Fruit fly (Drosophila melanogaster) whole organism, wandering third instar larva: Measurements from ENCODE around the gene Hph.

ENCODE experiments used
- Abd-B ChIP-seq: fragments of >200 bp; optimal IDR thresholded peaks from 2 replicates; lab custom pipeline; 2017; ENCODE audit warnings: missing biosample characterization, missing genetic modification characterization
- CrebA ChIP-seq: fragments of 200-800 bp; sonication (Bioruptor generic); optimal IDR thresholded peaks from 2 replicates; lab custom pipeline; 2016; ENCODE audit warnings: missing biosample characterization, mild to moderate bottlenecking, missing genetic modification characterization, borderline replicate concordance
- Dif ChIP-seq: fragments of 200-275, 200-300 bp; sonication (Bioruptor generic); optimal IDR thresholded peaks from 2 replicates; lab custom pipeline; 2018; ENCODE audit warnings: missing biosample characterization, missing genetic modification characterization; ENCODE audit not compliant: partially characterized antibody
- Hr78 ChIP-seq: fragments of >200 bp; optimal IDR thresholded peaks from 2 replicates; lab custom pipeline; 2017; ENCODE audit warnings: missing biosample characterization, missing genetic modification characterization
- Vsx2 ChIP-seq: fragments of 200-300, 225-300 bp; sonication (Bioruptor generic); optimal IDR thresholded peaks from 2 replicates; lab custom pipeline; 2018; ENCODE audit warnings: missing biosample characterization, missing genetic modification characterization; ENCODE audit not compliant: partially characterized antibody
- brk ChIP-seq: fragments of 200-800 bp; sonication (Bioruptor generic); optimal IDR thresholded peaks from 2 replicates; lab custom pipeline; 2016; ENCODE audit warnings: missing biosample characterization, mild to moderate bottlenecking, missing genetic modification characterization
- fru ChIP-seq: fragments of 200-800 bp; sonication (Bioruptor generic); optimal IDR thresholded peaks from 3 replicates; lab custom pipeline; 2016; ENCODE audit warnings: missing biosample characterization, mild to moderate bottlenecking, missing genetic modification characterization
- pan ChIP-seq: fragments of >200 bp; optimal IDR thresholded peaks from 2 replicates; lab custom pipeline; 2017
- tai ChIP-seq: sonication (Bioruptor generic); optimal IDR thresholded peaks from 2 replicates; lab custom pipeline; 2016; ENCODE audit warnings: missing biosample characterization, missing genetic modification characterization
- usp ChIP-seq: fragments of >200 bp; optimal IDR thresholded peaks from 2 replicates; lab custom pipeline; 2017; ENCODE audit warnings: missing biosample characterization, missing genetic modification characterization

DNA sequence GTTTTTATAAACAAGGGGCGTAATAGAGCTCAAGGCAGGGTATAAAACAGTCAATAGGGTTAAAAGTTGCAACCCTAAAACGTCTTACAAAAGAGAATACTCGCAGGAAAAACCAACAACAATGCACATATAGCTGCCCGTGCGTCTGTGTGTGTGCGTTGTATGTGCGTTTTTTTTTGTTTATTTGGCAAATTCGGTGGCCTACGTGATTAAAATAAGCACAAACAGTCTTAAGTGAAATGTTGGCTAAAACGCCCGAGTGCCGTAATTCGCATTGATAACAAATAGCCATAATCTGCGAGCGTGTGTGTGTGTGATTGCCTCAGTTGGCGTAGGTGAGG, 280 bp downstream of the Hph start:
- TF ChIP-seq pan (no peak), usp (GFP tag; lab: Kevin White, UChicago) (no peak), tai (no peak), brk (GFP tag; lab: Kevin White, UChicago) (no peak), fru (no peak), CrebA (GFP tag; lab: Kevin White, UChicago) (no peak), Abd-B (GFP tag; lab: Kevin White, UChicago) (no peak), Dif (no peak), Vsx2 (GFP tag; lab: Kevin White, UChicago) (no peak), Hr78 (GFP tag; lab: Kevin White, UChicago) (no peak)
